Fruit fly (Drosophila melanogaster): Measurements from ENCODE around the gene yps.

The yps gene

DNA sequence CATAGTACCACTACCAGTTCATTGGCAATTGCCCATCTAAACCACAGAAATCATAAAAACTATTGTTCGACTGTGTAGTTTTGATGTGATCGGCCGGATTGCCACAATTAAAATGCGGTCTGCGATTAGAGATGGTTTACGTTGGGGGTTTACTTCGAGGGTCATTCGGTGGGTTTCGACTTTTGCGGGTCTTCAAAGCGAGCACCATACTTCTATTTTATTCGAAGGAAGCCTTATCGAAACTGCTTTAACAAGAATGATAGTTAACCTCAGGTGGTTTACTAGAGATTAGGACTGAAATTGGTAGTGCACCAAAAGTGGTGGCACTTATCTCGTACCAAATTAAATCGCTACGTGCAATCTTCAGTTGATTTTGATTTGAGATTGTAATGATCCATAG is 47.0 kb downstream of the yps start:
- TF ChIP-seq pan (optimal IDR thresholded peaks at IDR 0.05) = no peak
- no peak for TF ChIP-seq usp (GFP tag; optimal IDR thresholded peaks at IDR 0.05)
- no peak for TF ChIP-seq psq (optimal IDR thresholded peaks at IDR 0.05)
- no peak for TF ChIP-seq EcR (GFP tag; optimal IDR thresholded peaks at IDR 0.05)

DNA sequence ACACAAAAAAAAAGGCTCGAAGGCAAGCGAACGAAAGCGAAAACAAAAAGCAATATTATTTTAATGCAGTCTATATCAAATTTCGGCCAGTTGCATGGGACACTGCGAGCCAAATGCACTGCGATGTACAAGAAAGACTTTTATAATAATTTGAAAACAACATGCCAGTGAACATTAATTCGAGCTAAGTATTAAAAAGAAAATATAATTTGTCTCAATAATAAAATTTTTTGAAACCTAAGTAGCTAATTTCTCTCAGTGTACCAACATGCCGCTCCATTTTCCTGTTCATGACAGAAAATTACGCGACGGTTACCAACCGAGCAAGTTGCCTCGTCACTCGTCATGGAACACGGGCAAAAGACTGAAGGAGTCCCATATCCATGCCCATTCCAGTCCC is 47.6 kb downstream of the yps start:
- TF ChIP-seq psq (optimal IDR thresholded peaks at IDR 0.05) = no peak

DNA sequence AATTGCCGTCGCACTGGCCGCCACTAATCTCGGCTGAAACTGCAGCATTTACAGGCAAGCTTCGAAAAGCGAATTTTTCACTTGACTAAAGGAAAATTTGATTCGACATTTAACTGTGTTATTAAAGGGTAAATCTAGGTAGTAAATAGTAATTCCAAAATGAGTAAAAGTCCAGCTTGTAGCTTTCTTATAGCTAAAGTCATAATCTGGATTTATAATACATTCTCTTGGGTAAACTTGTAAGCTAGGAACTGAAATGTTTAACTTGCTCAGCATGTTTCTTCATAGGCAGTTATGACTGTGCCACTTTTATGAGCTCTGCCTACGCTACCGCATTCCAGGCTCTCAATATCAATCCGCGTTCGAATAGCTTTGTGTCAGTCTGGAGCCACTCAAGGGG is 48.6 kb downstream of the yps start:
- TF ChIP-seq CG8478 (optimal IDR thresholded peaks at IDR 0.05) (no peak), pan (optimal IDR thresholded peaks at IDR 0.05) (no peak), EcR (GFP tag; optimal IDR thresholded peaks at IDR 0.05) (no peak), usp (GFP tag; optimal IDR thresholded peaks at IDR 0.05) (no peak), Dll (optimal IDR thresholded peaks at IDR 0.05) (no peak), psq (optimal IDR thresholded peaks at IDR 0.05) (no peak)

DNA sequence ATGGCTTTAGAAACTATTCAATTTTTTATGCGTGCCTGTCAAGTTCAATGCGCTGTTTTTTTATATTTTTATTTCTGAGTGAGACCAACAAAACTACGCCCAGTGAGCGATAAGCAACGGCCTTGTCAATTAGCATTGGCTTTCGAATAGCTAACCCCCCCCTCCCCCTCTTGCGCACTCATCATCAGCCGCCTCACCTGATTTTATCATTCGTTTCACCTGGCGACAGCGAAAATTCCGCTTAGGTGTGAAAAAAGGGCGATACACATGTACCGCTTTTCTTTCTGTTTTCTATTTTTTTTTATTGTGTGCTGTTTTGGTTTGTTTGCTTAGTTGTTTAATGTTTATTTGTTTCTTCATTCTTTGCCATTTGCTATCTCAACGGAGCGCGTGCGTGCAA is 50.0 kb downstream of the yps start:
- TF ChIP-seq usp (GFP tag; optimal IDR thresholded peaks at IDR 0.05) = no peak
- TF ChIP-seq EcR (GFP tag; optimal IDR thresholded peaks at IDR 0.05) = no peak
- no peak for TF ChIP-seq Dll (optimal IDR thresholded peaks at IDR 0.05)
- TF ChIP-seq psq (optimal IDR thresholded peaks at IDR 0.05) = no peak
- TF ChIP-seq CG8478 (optimal IDR thresholded peaks at IDR 0.05) = no peak
- TF ChIP-seq pan (optimal IDR thresholded peaks at IDR 0.05) = no peak

DNA sequence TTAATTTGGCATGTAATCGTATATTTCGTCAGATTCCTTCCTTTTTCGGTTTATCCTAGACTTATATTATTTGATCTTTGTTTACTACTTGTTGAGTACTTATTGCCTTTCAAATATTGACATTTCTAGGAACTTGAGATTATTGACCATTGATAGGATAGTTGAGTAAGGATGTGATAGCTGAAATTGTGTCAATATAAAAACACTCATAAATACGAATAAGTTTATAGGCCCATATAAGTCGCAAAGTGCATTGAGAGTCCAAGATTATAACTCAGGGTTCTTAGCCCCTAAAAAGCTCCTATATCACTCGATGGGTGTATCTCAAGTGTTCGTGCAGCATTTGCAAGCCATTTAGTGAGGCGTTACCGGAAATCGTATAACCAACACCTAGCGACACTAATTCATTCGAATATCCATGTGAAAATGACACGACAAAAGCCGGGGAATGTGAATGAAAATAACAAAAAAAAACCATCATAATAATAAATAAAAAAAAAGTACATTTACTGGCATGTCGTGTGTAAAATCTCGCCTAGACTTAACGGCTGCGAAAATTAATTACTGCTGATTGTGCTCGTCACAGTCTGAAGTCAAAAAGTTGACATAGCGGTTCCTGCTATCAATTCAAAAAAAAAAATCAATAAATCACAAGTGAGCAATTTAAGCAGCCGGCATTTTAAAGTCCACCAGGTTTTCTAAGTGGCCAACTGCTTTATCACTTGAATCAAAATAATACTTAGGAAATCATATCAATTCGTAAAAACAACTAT is 50.9 kb downstream of the yps start:
- no peak for TF ChIP-seq Dll (optimal IDR thresholded peaks at IDR 0.05)
- TF ChIP-seq CG8478 (optimal IDR thresholded peaks at IDR 0.05) = no peak
- no peak for TF ChIP-seq EcR (GFP tag; optimal IDR thresholded peaks at IDR 0.05)
- TF ChIP-seq usp (GFP tag; optimal IDR thresholded peaks at IDR 0.05) = no peak
- TF ChIP-seq psq (optimal IDR thresholded peaks at IDR 0.05) = no peak
- TF ChIP-seq pan (optimal IDR thresholded peaks at IDR 0.05) = no peak

DNA sequence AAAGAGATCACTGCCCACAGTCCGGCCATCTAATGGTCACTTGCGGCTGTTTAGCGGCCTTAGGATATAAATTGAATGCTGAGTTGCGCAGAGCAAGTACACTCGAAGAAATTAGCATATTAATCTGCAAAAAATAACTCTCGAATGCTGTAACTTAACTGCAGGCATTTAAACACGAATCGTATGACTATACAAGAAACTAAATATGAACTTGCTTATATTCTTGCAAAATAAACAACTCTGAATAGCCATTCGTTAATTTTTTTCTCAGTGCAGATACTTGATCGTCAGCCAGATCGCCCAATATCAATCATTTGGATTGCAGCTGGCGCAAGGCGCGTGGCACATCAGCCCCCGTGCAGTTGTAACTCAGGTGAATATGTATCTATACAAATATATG is 51.9 kb downstream of the yps start:
- TF ChIP-seq pan (optimal IDR thresholded peaks at IDR 0.05) (no peak), usp (GFP tag; optimal IDR thresholded peaks at IDR 0.05) (no peak), CG8478 (optimal IDR thresholded peaks at IDR 0.05) (no peak), EcR (GFP tag; optimal IDR thresholded peaks at IDR 0.05) (no peak), Dll (optimal IDR thresholded peaks at IDR 0.05) (no peak), psq (optimal IDR thresholded peaks at IDR 0.05) (no peak)

DNA sequence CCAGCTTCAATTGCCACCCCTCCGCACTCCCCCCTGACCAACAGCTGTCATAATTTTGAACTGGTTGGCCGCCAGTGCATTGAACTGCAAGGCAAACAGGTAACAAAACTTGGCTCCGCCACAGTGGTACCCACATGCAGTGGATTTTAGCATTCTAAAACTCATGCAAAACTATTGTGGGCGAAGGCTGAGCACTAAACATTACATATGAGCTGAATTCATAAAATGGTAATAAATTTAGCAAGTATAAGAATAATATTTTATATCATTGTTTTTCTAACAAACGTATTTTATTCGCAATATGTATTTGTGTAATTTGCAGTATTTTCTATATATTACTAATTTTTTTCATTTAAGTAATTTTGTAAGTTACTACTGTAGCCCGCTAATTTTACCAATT is 52.6 kb downstream of the yps start:
- no peak for TF ChIP-seq usp (GFP tag; optimal IDR thresholded peaks at IDR 0.05)
- peak in 1 of 2 experiments; percentile 44 for TF ChIP-seq EcR (GFP tag; optimal IDR thresholded peaks at IDR 0.05)

All from whole organism.